Worm (Caenorhabditis elegans): ENCODE results near the gene srh-291.

- TF ChIP-seq snpc-4 (tag; optimal IDR thresholded peaks at IDR 0.05) = no peak
- TF ChIP-seq lin-13 (tag; optimal IDR thresholded peaks at IDR 0.05) = no peak
- no peak for TF ChIP-seq nhr-237 (tag; optimal IDR thresholded peaks at IDR 0.05)
- TF ChIP-seq pha-4 (tag; optimal IDR thresholded peaks at IDR 0.05) = no peak
- no peak for TF ChIP-seq ztf-11 (tag; optimal IDR thresholded peaks at IDR 0.05)
- no peak for TF ChIP-seq unc-39 (tag; optimal IDR thresholded peaks at IDR 0.05)
- TF ChIP-seq nhr-12 (tag; optimal IDR thresholded peaks at IDR 0.05) = no peak
- no peak for TF ChIP-seq nhr-76 (tag; optimal IDR thresholded peaks at IDR 0.05)
- no peak for TF ChIP-seq drap-1 (GFP tag; optimal IDR thresholded peaks at IDR 0.05)
- no peak for TF ChIP-seq mep-1 (tag; optimal IDR thresholded peaks at IDR 0.05)
- TF ChIP-seq unc-62 (GFP tag; optimal IDR thresholded peaks at IDR 0.05) = no peak
Measured at ce11 chrV:17819704-17820103, 14.3 kb downstream of the srh-291 start.

Data from whole organism, mixed stage, embryonic.